Worm (Caenorhabditis elegans) whole organism, early embryonic: ENCODE data around the gene R10H10.3.

Source experiments
- ama-1 ChIP-seq: fragments of 150-350 bp; optimal IDR thresholded peaks from 2 replicates; lab custom pipeline; 2014
- sea-1 ChIP-seq: fragments of 200-800 bp; sonication (Bioruptor generic); conservative IDR thresholded peaks from 2 replicates; pipeline ENCODE4 v1.3.6; 2022; ENCODE audit warnings: missing genetic modification characterization, missing compliant biosample characterization

DNA sequence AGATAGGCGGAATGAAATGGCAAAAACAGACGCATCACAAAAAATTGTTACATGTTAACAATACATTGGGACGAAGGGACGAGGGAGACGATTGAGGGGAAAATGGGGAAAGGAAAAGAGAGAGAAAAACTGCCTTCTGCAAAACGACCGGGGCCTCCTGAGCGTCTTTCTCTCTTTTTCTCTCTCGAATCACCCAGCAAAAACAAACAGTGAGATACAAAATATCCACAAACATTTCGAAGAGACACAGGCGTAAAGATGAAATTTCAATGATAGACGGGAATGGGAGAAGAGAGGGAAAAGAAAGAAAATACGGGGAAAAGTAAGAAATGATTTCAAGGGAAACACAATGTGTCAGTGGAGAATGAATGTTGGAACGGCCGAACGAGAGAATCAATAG lies 42.3 kb upstream of the R10H10.3 start:
- TF ChIP-seq ama-1 (lab: Kevin White, UChicago) = no peak
- TF ChIP-seq sea-1 = no peak
